Worm (Caenorhabditis elegans) whole organism, mixed stage, embryonic: Measurements from ENCODE around the gene F54B11.5.

Source experiments
- lsy-2 ChIP-seq: fragments of 150-350 bp; optimal IDR thresholded peaks from 2 replicates; lab custom pipeline; 2014; ENCODE audit warnings: missing biosample characterization, missing genetic modification characterization
- mab-5 ChIP-seq: fragments of 150-350 bp; optimal IDR thresholded peaks from 2 replicates; lab custom pipeline; 2014; ENCODE audit warnings: missing biosample characterization, missing genetic modification characterization
- mep-1 ChIP-seq: fragments of 150-350 bp; optimal IDR thresholded peaks from 2 replicates; lab custom pipeline; 2017; ENCODE audit warnings: missing biosample characterization, missing genetic modification reagents, missing genetic modification characterization, inconsistent platforms
- nhr-12 ChIP-seq: fragments of 150-350 bp; optimal IDR thresholded peaks from 2 replicates; lab custom pipeline; 2014; ENCODE audit warnings: missing biosample characterization, missing genetic modification characterization
- nhr-28 ChIP-seq: fragments of 150-350 bp; optimal IDR thresholded peaks from 2 replicates; lab custom pipeline; 2014; ENCODE audit warnings: missing biosample characterization, missing genetic modification characterization
- nhr-76 ChIP-seq: sonication (generic microtip); optimal IDR thresholded peaks from 2 replicates; lab custom pipeline; 2017; ENCODE audit warnings: missing biosample characterization, missing genetic modification characterization
- snpc-4 ChIP-seq: fragments of 150-350 bp; optimal IDR thresholded peaks from 2 replicates; lab custom pipeline; 2014; ENCODE audit warnings: missing biosample characterization, missing genetic modification characterization
- unc-39 ChIP-seq: fragments of 150-350 bp; optimal IDR thresholded peaks from 2 replicates; lab custom pipeline; 2014; ENCODE audit warnings: missing biosample characterization, missing genetic modification characterization

DNA sequence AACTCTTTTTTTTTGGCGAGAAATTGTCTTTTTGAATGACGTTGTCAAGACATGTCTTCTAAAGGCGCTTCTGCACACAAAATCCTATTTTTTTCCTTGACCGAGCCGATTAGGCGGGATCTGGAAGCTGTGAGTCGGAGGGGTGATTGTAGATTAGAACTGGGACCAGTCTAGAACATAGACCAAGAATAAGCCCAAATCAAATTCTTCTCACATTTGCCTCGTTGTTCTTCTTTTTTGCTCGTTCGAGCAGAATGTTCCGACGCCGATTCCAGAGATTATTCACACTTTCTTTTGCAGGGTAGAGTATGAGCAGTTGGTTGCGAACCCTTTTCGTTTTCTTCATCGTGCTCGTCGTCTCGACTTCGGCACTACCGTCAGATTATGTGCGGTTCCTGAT is 22.7 kb upstream of the F54B11.5 start, which contains the start of gene nlp-53:
- TF ChIP-seq mab-5 (tag; lab: Kevin White, UChicago) (no peak), nhr-76 (no peak), unc-39 (tag; lab: Kevin White, UChicago) (no peak), mep-1 (tag; lab: Kevin White, UChicago) (no peak), nhr-28 (tag; lab: Kevin White, UChicago) (no peak), nhr-12 (no peak), snpc-4 (tag; lab: Kevin White, UChicago) (no peak), lsy-2 (no peak)
